Worm (Caenorhabditis elegans) whole organism, early embryonic: Measurements from ENCODE around the gene chtb-3.

Experiments
- B0310.2 ChIP-seq: sonication (generic microtip); optimal IDR thresholded peaks from 2 replicates; lab custom pipeline; 2016; ENCODE audit warnings: mild to moderate bottlenecking, missing genetic modification characterization, missing compliant biosample characterization
- F13C5.2 ChIP-seq: sonication (generic microtip); optimal IDR thresholded peaks from 2 replicates; lab custom pipeline; 2017; ENCODE audit warnings: mild to moderate bottlenecking, missing genetic modification characterization, inconsistent platforms, missing compliant biosample characterization
- aly-1 ChIP-seq: sonication (generic microtip); optimal IDR thresholded peaks from 2 replicates; lab custom pipeline; 2016; ENCODE audit warnings: missing genetic modification characterization, missing compliant biosample characterization
- ama-1 ChIP-seq: fragments of 150-350 bp; optimal IDR thresholded peaks from 2 replicates; lab custom pipeline; 2014
- ceh-13 ChIP-seq: fragments of 200-800 bp; sonication (Bioruptor generic); optimal IDR thresholded peaks from 2 replicates; lab custom pipeline; 2018; ENCODE audit warnings: mild to moderate bottlenecking, missing genetic modification characterization, missing compliant biosample characterization
- ceh-36 ChIP-seq: sonication (generic microtip); optimal IDR thresholded peaks from 2 replicates; lab custom pipeline; 2016; ENCODE audit warnings: missing genetic modification characterization, inconsistent platforms, missing compliant biosample characterization
- ets-7 ChIP-seq: sonication (generic microtip); optimal IDR thresholded peaks from 2 replicates; lab custom pipeline; 2016; ENCODE audit warnings: missing genotype, missing genetic modification characterization, missing compliant biosample characterization
- flt-1 ChIP-seq: fragments of 200-800 bp; sonication (Bioruptor generic); IDR thresholded peaks from 2 replicates; pipeline ENCODE4 v1.3.6; 2022; ENCODE audit warnings: missing genetic modification characterization, missing compliant biosample characterization
- hmbx-1 ChIP-seq: sonication (generic microtip); optimal IDR thresholded peaks from 2 replicates; lab custom pipeline; 2016; ENCODE audit warnings: mild to moderate bottlenecking, missing genetic modification characterization, missing compliant biosample characterization
- hmg-4 ChIP-seq: fragments of 200-800 bp; sonication (Bioruptor generic); optimal IDR thresholded peaks from 2 replicates; lab custom pipeline; 2018; ENCODE audit warnings: mild to moderate bottlenecking, missing genetic modification characterization, missing compliant biosample characterization
- hnd-1 ChIP-seq: sonication (generic microtip); optimal IDR thresholded peaks from 2 replicates; lab custom pipeline; 2016; ENCODE audit warnings: missing genetic modification characterization, missing compliant biosample characterization
- pes-1 ChIP-seq: fragments of 200-800 bp; sonication (Bioruptor generic); IDR thresholded peaks from 2 replicates; pipeline ENCODE4 v1.3.6; 2022; ENCODE audit warnings: missing genetic modification reagents, missing genetic modification characterization, missing compliant biosample characterization
- scrt-1 ChIP-seq: fragments of 200-800 bp; sonication (Bioruptor generic); IDR thresholded peaks from 2 replicates; pipeline ENCODE4 v1.3.6; 2022; ENCODE audit warnings: missing genetic modification characterization, missing compliant biosample characterization
- sea-1 ChIP-seq: fragments of 200-800 bp; sonication (Bioruptor generic); conservative IDR thresholded peaks from 2 replicates; pipeline ENCODE4 v1.3.6; 2022; ENCODE audit warnings: missing genetic modification characterization, missing compliant biosample characterization
- tbx-11 ChIP-seq: fragments of 200-800 bp; sonication (Bioruptor generic); IDR thresholded peaks from 2 replicates; pipeline ENCODE4 v1.3.6; 2022; ENCODE audit warnings: missing genetic modification characterization, missing compliant biosample characterization
- tbx-37 ChIP-seq: fragments of 200-800 bp; sonication (Bioruptor generic); conservative IDR thresholded peaks from 2 replicates; pipeline ENCODE4 v1.3.6; 2022; ENCODE audit warnings: missing genetic modification reagents, missing genetic modification characterization, missing compliant biosample characterization
- tra-4 ChIP-seq: sonication (generic microtip); optimal IDR thresholded peaks from 2 replicates; lab custom pipeline; 2017; ENCODE audit warnings: missing genetic modification characterization, missing compliant biosample characterization

chtb-3 gene

ce11 chrX:6319546-6319945, at the start of gene chtb-3:
Gene chtb-3, minus strand, starts transcription at chrX:6319646.
- no peak for TF ChIP-seq tbx-11 (GFP tag; lab: Robert Waterston, UW)
- TF ChIP-seq aly-1 (tag; lab: Kevin White, UChicago): no peak
- no peak for TF ChIP-seq hmg-4 (GFP tag; lab: Kevin White, UChicago)
- TF ChIP-seq ceh-13 (GFP tag; lab: Kevin White, UChicago): no peak
- TF ChIP-seq tra-4: no peak
- no peak for TF ChIP-seq hnd-1
- TF ChIP-seq scrt-1 (GFP tag; lab: Robert Waterston, UW): no peak
- no peak for TF ChIP-seq ets-7 (tag; lab: Kevin White, UChicago)
- no peak for TF ChIP-seq F13C5.2 (tag; lab: Kevin White, UChicago)
- TF ChIP-seq tbx-37: no peak
- TF ChIP-seq pes-1 (GFP tag; lab: Robert Waterston, UW): no peak
- TF ChIP-seq B0310.2 (tag; lab: Kevin White, UChicago): no peak

ce11 chrX:6365715-6366114, 46.3 kb upstream of the chtb-3 start, which contains the start of gene C03B1.3:
Gene C03B1.3, plus strand, starts transcription at chrX:6366015.
- no peak for TF ChIP-seq pes-1 (GFP tag; lab: Robert Waterston, UW)
- no peak for TF ChIP-seq ets-7 (tag; lab: Kevin White, UChicago)
- TF ChIP-seq hnd-1: no peak
- TF ChIP-seq tbx-11 (GFP tag; lab: Robert Waterston, UW): no peak
- TF ChIP-seq ceh-13 (GFP tag; lab: Kevin White, UChicago): no peak
- TF ChIP-seq ceh-36: no peak
- no peak for TF ChIP-seq B0310.2 (tag; lab: Kevin White, UChicago)
- TF ChIP-seq tra-4: no peak
- no peak for TF ChIP-seq F13C5.2 (tag; lab: Kevin White, UChicago)
- TF ChIP-seq flt-1 (GFP tag; lab: Robert Waterston, UW): no peak

ce11 chrX:6364196-6364595, 44.8 kb upstream of the chtb-3 start, which contains the start of gene C03B1.4:
Gene C03B1.4, plus strand, starts transcription at chrX:6364496.
- TF ChIP-seq sea-1 (GFP tag; lab: Robert Waterston, UW): no peak
- TF ChIP-seq aly-1 (tag; lab: Kevin White, UChicago): no peak
- no peak for TF ChIP-seq tbx-11 (GFP tag; lab: Robert Waterston, UW)
- TF ChIP-seq scrt-1 (GFP tag; lab: Robert Waterston, UW): no peak
- TF ChIP-seq pes-1 (GFP tag; lab: Robert Waterston, UW): no peak
- TF ChIP-seq B0310.2 (tag; lab: Kevin White, UChicago): no peak
- no peak for TF ChIP-seq tra-4
- no peak for TF ChIP-seq tbx-37

- TF ChIP-seq B0310.2 (tag; lab: Kevin White, UChicago) (no peak), scrt-1 (GFP tag; lab: Robert Waterston, UW) (no peak), aly-1 (tag; lab: Kevin White, UChicago) (no peak), ama-1 (lab: Kevin White, UChicago) (no peak), tbx-37 (no peak), sea-1 (GFP tag; lab: Robert Waterston, UW) (no peak), ceh-13 (GFP tag; lab: Kevin White, UChicago) (no peak), tbx-11 (GFP tag; lab: Robert Waterston, UW) (no peak), flt-1 (GFP tag; lab: Robert Waterston, UW) (no peak), ceh-36 (no peak), hmbx-1 (tag; lab: Kevin White, UChicago) (no peak), ets-7 (tag; lab: Kevin White, UChicago) (no peak), hmg-4 (GFP tag; lab: Kevin White, UChicago) (no peak), hnd-1 (no peak), tra-4 (no peak)
Observed at ce11 chrX:6360658-6361057, 41.2 kb upstream of the chtb-3 start, which contains the start of gene C03B1.14. Gene C03B1.14, minus strand, starts transcription at chrX:6360758.

- TF ChIP-seq ama-1 (lab: Kevin White, UChicago) (no peak), flt-1 (GFP tag; lab: Robert Waterston, UW) (no peak), tbx-37 (no peak), ceh-13 (GFP tag; lab: Kevin White, UChicago) (no peak), aly-1 (tag; lab: Kevin White, UChicago) (no peak), ceh-36 (no peak), ets-7 (tag; lab: Kevin White, UChicago) (no peak), B0310.2 (tag; lab: Kevin White, UChicago) (no peak)
Observed at ce11 chrX:6360077-6360476, 40.6 kb upstream of the chtb-3 start.

ce11 chrX:6357772-6358171, 38.3 kb upstream of the chtb-3 start, which contains the start of gene C03B1.10:
Gene C03B1.10, minus strand, starts transcription at chrX:6357872.
- no peak for TF ChIP-seq hnd-1
- TF ChIP-seq hmbx-1 (tag; lab: Kevin White, UChicago): no peak
- no peak for TF ChIP-seq hmg-4 (GFP tag; lab: Kevin White, UChicago)
- TF ChIP-seq ceh-13 (GFP tag; lab: Kevin White, UChicago): no peak
- TF ChIP-seq pes-1 (GFP tag; lab: Robert Waterston, UW): no peak
- no peak for TF ChIP-seq tbx-37
- TF ChIP-seq tra-4: no peak

- TF ChIP-seq pes-1 (GFP tag; lab: Robert Waterston, UW) (no peak), scrt-1 (GFP tag; lab: Robert Waterston, UW) (no peak), tbx-11 (GFP tag; lab: Robert Waterston, UW) (no peak), sea-1 (GFP tag; lab: Robert Waterston, UW) (no peak), flt-1 (GFP tag; lab: Robert Waterston, UW) (no peak), hmg-4 (GFP tag; lab: Kevin White, UChicago) (no peak), aly-1 (tag; lab: Kevin White, UChicago) (no peak), hmbx-1 (tag; lab: Kevin White, UChicago) (no peak), ceh-13 (GFP tag; lab: Kevin White, UChicago) (no peak), hnd-1 (no peak)
Observed at ce11 chrX:6355030-6355635, 35.7 kb upstream of the chtb-3 start, which contains the start of gene C03B1.5. Gene C03B1.5, plus strand, starts transcription at chrX:6355585.
